Worm (Caenorhabditis elegans) whole organism, L4 larva: ENCODE results near the gene aakg-3.
A peak's percentile ranks its signal among the peaks of the same experiment; 100 is the strongest.

Source experiments
- F26F4.8 ChIP-seq: fragments of 200-800 bp; sonication (Bioruptor generic); conservative IDR thresholded peaks from 2 replicates; pipeline ENCODE4 v1.3.6; 2022; ENCODE audit warnings: missing genetic modification characterization, missing compliant biosample characterization
- T20F7.1 ChIP-seq: fragments of 200-800 bp; sonication (Bioruptor generic); optimal IDR thresholded peaks from 2 replicates; lab custom pipeline; 2018; ENCODE audit warnings: mild to moderate bottlenecking, missing genetic modification characterization, missing compliant biosample characterization
- Y5F2A.4 ChIP-seq: fragments of 200-800 bp; sonication (Bioruptor generic); optimal IDR thresholded peaks from 2 replicates; lab custom pipeline; 2018; ENCODE audit warnings: mild to moderate bottlenecking, missing genetic modification characterization, missing compliant biosample characterization
- Y75B8A.6 ChIP-seq: fragments of 200-800 bp; sonication (Bioruptor generic); IDR thresholded peaks from 2 replicates; pipeline ENCODE4 v1.3.6; 2022; ENCODE audit warnings: missing genetic modification reagents, missing genetic modification characterization, missing compliant biosample characterization
- ZK337.2 ChIP-seq: fragments of 200-800 bp; sonication (Bioruptor generic); IDR thresholded peaks from 2 replicates; pipeline ENCODE4 v1.3.6; 2022; ENCODE audit warnings: missing genetic modification reagents, missing genetic modification characterization, missing compliant biosample characterization
- ZK546.5 ChIP-seq, 2 experiments: sonication (generic microtip); optimal IDR thresholded peaks; 2 replicates each; lab custom pipeline; 2017; ENCODE audit warnings: missing biosample characterization in 2 of 2, missing genetic modification characterization in 2 of 2
- aly-2 ChIP-seq: sonication (generic microtip); optimal IDR thresholded peaks from 2 replicates; lab custom pipeline; 2018; ENCODE audit warnings: missing biosample characterization, missing genetic modification characterization
- arid-1 ChIP-seq: fragments of 200-800 bp; sonication (Bioruptor generic); conservative IDR thresholded peaks from 2 replicates; pipeline ENCODE4 v1.3.6; 2022; ENCODE audit warnings: missing genetic modification reagents, missing genetic modification characterization, missing compliant biosample characterization
- ceh-32 ChIP-seq: sonication (generic microtip); optimal IDR thresholded peaks from 2 replicates; lab custom pipeline; 2016; ENCODE audit warnings: mild to moderate bottlenecking, missing genetic modification characterization, missing compliant biosample characterization; ENCODE audit not compliant: poor library complexity
- ceh-62 ChIP-seq: sonication (generic microtip); optimal IDR thresholded peaks from 2 replicates; lab custom pipeline; 2017; ENCODE audit warnings: missing biosample characterization, missing genetic modification characterization
- ceh-82 ChIP-seq: sonication (generic microtip); optimal IDR thresholded peaks from 2 replicates; lab custom pipeline; 2017; ENCODE audit warnings: missing biosample characterization, missing genetic modification characterization
- daf-16 ChIP-seq, 3 experiments: sonication (generic microtip); optimal IDR thresholded peaks; 2 replicates each; lab custom pipeline; 2016 to 2017; ENCODE audit warnings: missing genetic modification characterization in 3 of 3, missing genetic modification reagents in 3 of 3, mild to moderate bottlenecking in 2 of 3, missing compliant biosample characterization in 2 of 3, missing biosample characterization in 1 of 3, moderate library complexity in 1 of 3
- daf-19 ChIP-seq: fragments of 200-800 bp; sonication (Bioruptor generic); conservative IDR thresholded peaks from 2 replicates; pipeline ENCODE4 v1.3.6; 2022; ENCODE audit warnings: missing genetic modification characterization, missing compliant biosample characterization
- dmd-6 ChIP-seq: fragments of 200-800 bp; sonication (Bioruptor generic); IDR thresholded peaks from 2 replicates; pipeline ENCODE4 v1.3.6; 2022; ENCODE audit warnings: missing genetic modification reagents, missing genetic modification characterization, missing compliant biosample characterization
- dmd-9 ChIP-seq: fragments of 200-800 bp; sonication (Bioruptor generic); IDR thresholded peaks from 2 replicates; pipeline ENCODE4 v1.3.6; 2022; ENCODE audit warnings: missing genetic modification reagents, missing genetic modification characterization, missing compliant biosample characterization
- egl-27 ChIP-seq: sonication (generic microtip); optimal IDR thresholded peaks from 3 replicates; lab custom pipeline; 2017; ENCODE audit warnings: missing biosample characterization, missing genetic modification reagents, missing genetic modification characterization
- gei-8 ChIP-seq: fragments of 200-800 bp; sonication (Bioruptor generic); optimal IDR thresholded peaks from 2 replicates; lab custom pipeline; 2018; ENCODE audit warnings: mild to moderate bottlenecking, missing genetic modification characterization, missing compliant biosample characterization
- hif-1 ChIP-seq, 2 experiments: sonication (generic microtip); optimal IDR thresholded peaks; 2 replicates each; lab custom pipeline; 2016 to 2017; ENCODE audit warnings: missing compliant biosample characterization in 2 of 2, missing genetic modification characterization in 2 of 2, missing genetic modification reagents in 2 of 2, missing genotype in 2 of 2, mild to moderate bottlenecking in 1 of 2
- hlh-11 ChIP-seq: fragments of 200-800 bp; sonication (Bioruptor generic); optimal IDR thresholded peaks from 2 replicates; lab custom pipeline; 2018; ENCODE audit warnings: mild to moderate bottlenecking, missing genetic modification characterization, missing compliant biosample characterization
- hlh-30 ChIP-seq: sonication (generic microtip); optimal IDR thresholded peaks from 2 replicates; lab custom pipeline; 2017; ENCODE audit warnings: antibody characterized with exemption, mild to moderate bottlenecking, missing genetic modification characterization, missing compliant biosample characterization; ENCODE audit not compliant: insufficient read depth
- jun-1 ChIP-seq: fragments of 150-350 bp; optimal IDR thresholded peaks from 2 replicates; lab custom pipeline; 2014; ENCODE audit warnings: missing biosample characterization, missing genetic modification reagents, missing genetic modification characterization
- lin-1 ChIP-seq: fragments of 200-800 bp; sonication (Bioruptor generic); IDR thresholded peaks from 2 replicates; pipeline ENCODE4 v1.3.6; 2022; ENCODE audit warnings: missing genetic modification reagents, missing genetic modification characterization, missing compliant biosample characterization
- lin-29 ChIP-seq: fragments of 200-800 bp; sonication (Bioruptor generic); IDR thresholded peaks from 2 replicates; pipeline ENCODE4 v1.3.6; 2022; ENCODE audit warnings: missing genetic modification reagents, missing genetic modification characterization, missing compliant biosample characterization
- lir-3 ChIP-seq: sonication (generic microtip); optimal IDR thresholded peaks from 2 replicates; lab custom pipeline; 2016; ENCODE audit warnings: mild to moderate bottlenecking, missing genetic modification characterization, missing compliant biosample characterization
- madf-5 ChIP-seq, 2 experiments: fragments of 200-800 bp; sonication (Bioruptor generic); IDR thresholded peaks; 2 replicates each; pipeline ENCODE4 v1.3.6; 2022; ENCODE audit warnings: missing compliant biosample characterization in 2 of 2, missing genetic modification characterization in 2 of 2
- madf-9 ChIP-seq: fragments of 200-800 bp; sonication (Bioruptor generic); conservative IDR thresholded peaks from 2 replicates; pipeline ENCODE4 v1.3.6; 2022; ENCODE audit warnings: missing genetic modification reagents, missing genetic modification characterization, missing compliant biosample characterization
- mdt-29 ChIP-seq: fragments of 200-800 bp; sonication (Bioruptor generic); IDR thresholded peaks from 2 replicates; pipeline ENCODE4 v1.3.6; 2022; ENCODE audit warnings: missing genetic modification reagents, missing genetic modification characterization, missing compliant biosample characterization
- mes-2 ChIP-seq: sonication (generic microtip); optimal IDR thresholded peaks from 2 replicates; lab custom pipeline; 2016; ENCODE audit warnings: missing genotype, mild to moderate bottlenecking, missing genetic modification characterization, missing compliant biosample characterization; ENCODE audit not compliant: poor library complexity, severe bottlenecking
- nhr-11 ChIP-seq: fragments of 150-350 bp; optimal IDR thresholded peaks from 2 replicates; lab custom pipeline; 2014; ENCODE audit warnings: missing biosample characterization, missing genetic modification characterization
- nhr-48 ChIP-seq: sonication (generic microtip); optimal IDR thresholded peaks from 2 replicates; lab custom pipeline; 2016; ENCODE audit warnings: mild to moderate bottlenecking, missing genetic modification characterization, missing compliant biosample characterization
- nhr-77 ChIP-seq: fragments of 150-350 bp; optimal IDR thresholded peaks from 2 replicates; lab custom pipeline; 2014; ENCODE audit warnings: missing biosample characterization, missing genetic modification characterization
- php-3 ChIP-seq: fragments of 200-800 bp; sonication (Bioruptor generic); IDR thresholded peaks from 2 replicates; pipeline ENCODE4 v1.3.6; 2022; ENCODE audit warnings: missing genetic modification reagents, missing genetic modification characterization, missing compliant biosample characterization
- saeg-2 ChIP-seq: fragments of 200-800 bp; sonication (Bioruptor generic); IDR thresholded peaks from 2 replicates; pipeline ENCODE4 v1.3.6; 2022; ENCODE audit warnings: missing genetic modification reagents, missing genetic modification characterization, missing compliant biosample characterization
- skn-1 ChIP-seq: fragments of 150-350 bp; optimal IDR thresholded peaks from 2 replicates; lab custom pipeline; 2014; ENCODE audit warnings: missing biosample characterization, missing genetic modification characterization
- snpc-1.2 ChIP-seq: fragments of 200-800 bp; sonication (Bioruptor generic); IDR thresholded peaks from 2 replicates; pipeline ENCODE4 v1.3.6; 2022; ENCODE audit warnings: missing genetic modification reagents, missing genetic modification characterization, missing compliant biosample characterization
- spr-1 ChIP-seq: sonication (generic microtip); optimal IDR thresholded peaks from 2 replicates; lab custom pipeline; 2016; ENCODE audit warnings: mild to moderate bottlenecking, missing genetic modification characterization, missing compliant biosample characterization
- tra-1 ChIP-seq: fragments of 200-800 bp; sonication (Bioruptor generic); IDR thresholded peaks from 2 replicates; pipeline ENCODE4 v1.3.6; 2022; ENCODE audit warnings: missing genetic modification reagents, missing genetic modification characterization, missing compliant biosample characterization
- unc-39 ChIP-seq: sonication (generic microtip); optimal IDR thresholded peaks from 2 replicates; lab custom pipeline; 2017; ENCODE audit warnings: missing biosample characterization, missing genetic modification characterization
- unc-62 ChIP-seq, 3 experiments: fragments of 150-350 bp in 1 of 3; sonication (generic microtip); optimal IDR thresholded peaks in 2 of 3; peaks in 1 of 3; 1 replicate in 1 of 3; 2 replicates in 2 of 3; lab custom pipeline; 2014 to 2017; ENCODE audit warnings: missing biosample characterization in 3 of 3, missing genetic modification characterization in 3 of 3, missing genetic modification reagents in 3 of 3, missing genotype in 1 of 3
- zfp-2 ChIP-seq: sonication (generic microtip); optimal IDR thresholded peaks from 2 replicates; lab custom pipeline; 2016; ENCODE audit warnings: mild to moderate bottlenecking, missing genetic modification characterization, missing compliant biosample characterization
- zip-11 ChIP-seq: fragments of 200-800 bp; sonication (Bioruptor generic); IDR thresholded peaks from 2 replicates; pipeline ENCODE4 v1.3.6; 2022; ENCODE audit warnings: missing genetic modification characterization, missing compliant biosample characterization
- zip-2 ChIP-seq: fragments of 150-350 bp; optimal IDR thresholded peaks from 2 replicates; lab custom pipeline; 2014; ENCODE audit warnings: missing biosample characterization, missing genetic modification characterization
- ztf-11 ChIP-seq: fragments of 150-350 bp; optimal IDR thresholded peaks from 2 replicates; lab custom pipeline; 2014; ENCODE audit warnings: missing biosample characterization, missing genetic modification characterization
- ztf-7 ChIP-seq: fragments of 150-350 bp; optimal IDR thresholded peaks from 2 replicates; lab custom pipeline; 2014; ENCODE audit warnings: missing biosample characterization, missing genetic modification characterization

The aakg-3 gene

DNA sequence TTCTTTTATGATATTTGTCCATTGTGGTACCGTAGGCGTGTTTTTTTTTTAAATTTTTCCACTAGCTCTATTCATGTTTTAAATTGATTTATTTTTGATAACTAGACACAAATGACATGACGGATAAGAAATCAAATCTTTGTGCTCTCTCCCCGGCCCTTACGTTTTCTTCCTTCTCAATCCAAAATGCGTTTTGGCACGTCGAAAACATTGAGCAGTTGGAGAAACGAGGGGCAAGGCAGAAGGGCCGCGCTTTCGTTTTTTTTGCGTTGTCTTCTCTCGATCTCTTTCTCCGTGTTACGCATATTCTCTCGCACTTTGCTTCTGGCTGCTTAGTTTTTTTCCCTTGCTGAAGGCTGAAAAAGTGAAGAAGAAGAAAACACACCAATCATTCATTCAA is 37.2 kb upstream of the aakg-3 start (continued):
- TF ChIP-seq zip-2 (tag; lab: Kevin White, UChicago) = no peak
- TF ChIP-seq mdt-29 = no peak

DNA sequence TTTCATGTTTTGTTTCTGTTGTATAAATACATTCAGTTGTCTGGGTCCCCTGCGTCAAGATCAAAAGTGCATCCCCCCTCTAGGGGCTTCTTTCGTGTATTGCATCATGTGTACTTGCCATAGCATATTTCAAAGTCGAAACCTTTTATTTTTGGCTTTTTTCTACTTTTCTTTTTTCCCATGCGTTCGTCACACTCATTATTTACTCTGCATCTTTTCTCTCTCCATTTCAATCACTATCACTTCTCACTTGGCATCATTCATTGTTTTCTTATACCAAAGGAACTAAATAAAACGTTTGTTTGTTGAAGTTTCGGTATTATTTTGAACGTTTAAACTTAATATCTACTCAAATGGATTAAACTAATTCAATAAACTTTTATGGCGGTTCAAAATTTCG is 36.7 kb upstream of the aakg-3 start:
- TF ChIP-seq dmd-9 (GFP tag; lab: Robert Waterston, UW) (no peak), zfp-2 (tag; lab: Kevin White, UChicago) (no peak), ceh-82 (no peak), ZK337.2 (no peak), daf-16 (GFP tag; optimal IDR thresholded peaks at IDR 0.05; lab: Kevin White, UChicago) (no peak), daf-16 (tag; optimal IDR thresholded peaks at IDR 0.05; lab: Kevin White, UChicago) (peak; percentile 56), unc-62 (GFP tag; optimal IDR thresholded peaks at IDR 0.05 in 1 of 2; lab: Kevin White, UChicago) (peak in 1 of 2 experiments; percentile 51), unc-62 (tag; optimal IDR thresholded peaks at IDR 0.05; lab: Kevin White, UChicago) (no peak), snpc-1.2 (GFP tag; lab: Robert Waterston, UW) (no peak), lin-29 (GFP tag; lab: Robert Waterston, UW) (no peak), ztf-11 (tag; lab: Kevin White, UChicago) (no peak), ZK546.5 (tag; optimal IDR thresholded peaks at IDR 0.05; lab: Kevin White, UChicago) (no peak), saeg-2 (GFP tag; lab: Robert Waterston, UW) (no peak), T20F7.1 (GFP tag; lab: Kevin White, UChicago) (no peak), zip-11 (GFP tag; lab: Robert Waterston, UW) (no peak), arid-1 (GFP tag; lab: Robert Waterston, UW) (no peak), gei-8 (no peak), madf-5 (GFP tag; IDR thresholded peaks at IDR 0.05; lab: Robert Waterston, UW) (no peak), lir-3 (tag; lab: Kevin White, UChicago) (no peak), F26F4.8 (GFP tag; lab: Robert Waterston, UW) (no peak), hlh-30 (tag; lab: Kevin White, UChicago) (peak; percentile 35), nhr-77 (tag; lab: Kevin White, UChicago) (no peak), hif-1 (tag; optimal IDR thresholded peaks at IDR 0.05; lab: Kevin White, UChicago) (no peak), madf-9 (GFP tag; lab: Robert Waterston, UW) (no peak), ztf-7 (tag; lab: Kevin White, UChicago) (no peak), ceh-32 (tag; lab: Kevin White, UChicago) (no peak), skn-1 (tag; lab: Kevin White, UChicago) (no peak), mes-2 (peak; percentile 17), ceh-62 (tag; lab: Kevin White, UChicago) (no peak), nhr-48 (tag; lab: Kevin White, UChicago) (no peak)

DNA sequence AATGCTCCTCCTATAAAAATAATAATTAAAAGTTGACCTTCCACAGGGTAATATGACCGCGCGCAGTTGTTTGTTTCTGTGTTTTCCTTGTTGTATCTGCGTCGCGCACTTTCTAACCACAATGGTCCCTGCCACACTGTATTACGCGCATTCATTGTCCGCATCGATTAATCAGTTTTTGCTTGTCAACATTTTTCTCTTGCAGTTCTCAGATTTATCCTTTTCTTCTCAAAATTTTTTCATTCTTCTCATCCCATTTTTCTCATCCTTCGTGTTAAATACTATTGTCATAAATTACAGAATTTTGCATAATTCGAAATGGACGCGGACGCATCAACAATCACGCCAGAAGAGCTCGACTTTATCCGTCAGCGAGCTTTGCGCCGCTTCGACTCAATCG is 35.7 kb upstream of the aakg-3 start, which contains the start of gene pfk-1.1:
pfk-1.1 (plus strand) TSS at position 301 of the 400 bp plus-strand sequence.
- no peak for TF ChIP-seq aly-2
- TF ChIP-seq hlh-30 (tag; lab: Kevin White, UChicago) = no peak
- no peak for TF ChIP-seq daf-19 (GFP tag; lab: Robert Waterston, UW)
- no peak for TF ChIP-seq unc-39 (tag; lab: Kevin White, UChicago)
- no peak for TF ChIP-seq lin-1 (GFP tag; lab: Robert Waterston, UW)
- no peak for TF ChIP-seq spr-1 (tag; lab: Kevin White, UChicago)
- no peak for TF ChIP-seq php-3 (GFP tag; lab: Robert Waterston, UW)
- TF ChIP-seq Y75B8A.6 (GFP tag; lab: Robert Waterston, UW) = no peak
- TF ChIP-seq hlh-11 = no peak
- no peak for TF ChIP-seq lin-29 (GFP tag; lab: Robert Waterston, UW)
- TF ChIP-seq dmd-6 (GFP tag; lab: Robert Waterston, UW) = no peak
- TF ChIP-seq Y5F2A.4 (GFP tag; lab: Kevin White, UChicago) = no peak
- TF ChIP-seq nhr-11 (tag; lab: Kevin White, UChicago) = no peak
- no peak for TF ChIP-seq jun-1 (tag; lab: Kevin White, UChicago)
- TF ChIP-seq zip-2 (tag; lab: Kevin White, UChicago) = no peak
- TF ChIP-seq nhr-77 (tag; lab: Kevin White, UChicago) = no peak
- TF ChIP-seq egl-27 (tag; lab: Kevin White, UChicago) = no peak
- no peak for TF ChIP-seq tra-1 (GFP tag; lab: Robert Waterston, UW)
